Fruit fly (Drosophila melanogaster): ENCODE results near the gene Hpr1.

Gene Hpr1

dm6 chr3R:5838683-5839365 is 17.6 kb upstream of the Hpr1 start (continued):
- TF ChIP-seq Blimp-1 (GFP tag; optimal IDR thresholded peaks at IDR 0.05), result no peak
- TF ChIP-seq cyc (GFP tag; optimal IDR thresholded peaks at IDR 0.05), result no peak
- TF ChIP-seq vri (GFP tag; optimal IDR thresholded peaks at IDR 0.05), result no peak
- TF ChIP-seq CG11294 (GFP tag; IDR thresholded peaks at IDR 0.05), result no peak
- TF ChIP-seq Hr39 (GFP tag; optimal IDR thresholded peaks at IDR 0.05), result no peak
- no peak for TF ChIP-seq eg (GFP tag; IDR thresholded peaks at IDR 0.05)
- TF ChIP-seq ss (GFP tag; optimal IDR thresholded peaks at IDR 0.05), result no peak
- peak; percentile 11 for TF ChIP-seq pdm3 (GFP tag; optimal IDR thresholded peaks at IDR 0.05)
- TF ChIP-seq CG8119 (GFP tag; IDR thresholded peaks at IDR 0.05), result no peak
- TF ChIP-seq Ets21C (GFP tag; optimal IDR thresholded peaks at IDR 0.05), result no peak
- peak; percentile 39 for TF ChIP-seq CG7368 (GFP tag; optimal IDR thresholded peaks at IDR 0.05)
- peak; percentile 11 for TF ChIP-seq fd59A (GFP tag; optimal IDR thresholded peaks at IDR 0.05)
- peak; percentile 51 for TF ChIP-seq OdsH (GFP tag; optimal IDR thresholded peaks at IDR 0.05)
- TF ChIP-seq Lpt (GFP tag; optimal IDR thresholded peaks at IDR 0.05), result no peak
- TF ChIP-seq Eip93F (GFP tag; optimal IDR thresholded peaks at IDR 0.05), result no peak
- TF ChIP-seq Ets96B (tag; optimal IDR thresholded peaks at IDR 0.05), result no peak
- TF ChIP-seq Hr38 (GFP tag; optimal IDR thresholded peaks at IDR 0.05), result no peak
- TF ChIP-seq Gug (GFP tag; IDR thresholded peaks at IDR 0.05), result 0 out of 2 replicates have a peak, but pooled peaks have one; percentile 13
- no peak for TF ChIP-seq CG6276 (GFP tag; optimal IDR thresholded peaks at IDR 0.05)
- TF ChIP-seq CG15336 (GFP tag; IDR thresholded peaks at IDR 0.05), result no peak
- peak; percentile 53 for TF ChIP-seq CG8632 (GFP tag; optimal IDR thresholded peaks at IDR 0.05)
- no peak for TF ChIP-seq CG16779 (tag; optimal IDR thresholded peaks at IDR 0.05)
- peak; percentile 46 for TF ChIP-seq net (GFP tag; optimal IDR thresholded peaks at IDR 0.05)
- TF ChIP-seq Hr4 (GFP tag; optimal IDR thresholded peaks at IDR 0.05), result no peak
- no peak for TF ChIP-seq CG6808 (GFP tag; optimal IDR thresholded peaks at IDR 0.05)
- TF ChIP-seq CG6792 (GFP tag; optimal IDR thresholded peaks at IDR 0.05), result peak; percentile 21
- TF ChIP-seq CG6854 (GFP tag; optimal IDR thresholded peaks at IDR 0.05), result no peak
- TF ChIP-seq dac (GFP tag; optimal IDR thresholded peaks at IDR 0.05), result no peak
- no peak for TF ChIP-seq CG11902 (GFP tag; optimal IDR thresholded peaks at IDR 0.05)

DNA sequence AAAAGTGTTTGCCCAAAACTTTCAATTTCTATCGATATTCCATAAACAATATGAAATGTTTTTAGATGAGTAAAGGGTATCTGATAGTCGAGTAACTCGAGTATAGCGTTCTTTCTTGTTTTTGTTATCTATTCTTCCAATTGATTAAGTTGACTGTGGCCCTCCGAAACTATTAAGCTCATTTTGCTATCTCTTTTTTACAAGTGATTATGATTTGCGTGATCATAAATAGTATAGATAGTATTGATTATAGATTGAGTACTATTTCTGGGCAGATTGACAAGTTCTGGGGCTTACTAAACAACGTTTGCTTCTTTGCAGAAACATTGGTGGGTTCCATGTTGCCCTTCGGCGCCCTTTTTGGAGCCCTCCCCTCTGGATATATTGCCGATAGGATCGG is 15.3 kb upstream of the Hpr1 start:
- no peak for TF ChIP-seq fd85E (GFP tag; optimal IDR thresholded peaks at IDR 0.05)
- TF ChIP-seq fkh (GFP tag; optimal IDR thresholded peaks at IDR 0.05), result no peak
- TF ChIP-seq Sox102F (GFP tag; optimal IDR thresholded peaks at IDR 0.05), result no peak
- TF ChIP-seq CG8319 (GFP tag; optimal IDR thresholded peaks at IDR 0.05), result no peak
- TF ChIP-seq Met (GFP tag; optimal IDR thresholded peaks at IDR 0.05), result no peak
- no peak for TF ChIP-seq OdsH (GFP tag; optimal IDR thresholded peaks at IDR 0.05)
- TF ChIP-seq Eip93F (GFP tag; optimal IDR thresholded peaks at IDR 0.05), result no peak
- TF ChIP-seq Ets21C (GFP tag; optimal IDR thresholded peaks at IDR 0.05), result no peak
- TF ChIP-seq topi (GFP tag; optimal IDR thresholded peaks at IDR 0.05), result no peak
- TF ChIP-seq CG6792 (GFP tag; optimal IDR thresholded peaks at IDR 0.05), result no peak
- no peak for TF ChIP-seq Smox (GFP tag; optimal IDR thresholded peaks at IDR 0.05)
- TF ChIP-seq eg (GFP tag; IDR thresholded peaks at IDR 0.05), result no peak

DNA sequence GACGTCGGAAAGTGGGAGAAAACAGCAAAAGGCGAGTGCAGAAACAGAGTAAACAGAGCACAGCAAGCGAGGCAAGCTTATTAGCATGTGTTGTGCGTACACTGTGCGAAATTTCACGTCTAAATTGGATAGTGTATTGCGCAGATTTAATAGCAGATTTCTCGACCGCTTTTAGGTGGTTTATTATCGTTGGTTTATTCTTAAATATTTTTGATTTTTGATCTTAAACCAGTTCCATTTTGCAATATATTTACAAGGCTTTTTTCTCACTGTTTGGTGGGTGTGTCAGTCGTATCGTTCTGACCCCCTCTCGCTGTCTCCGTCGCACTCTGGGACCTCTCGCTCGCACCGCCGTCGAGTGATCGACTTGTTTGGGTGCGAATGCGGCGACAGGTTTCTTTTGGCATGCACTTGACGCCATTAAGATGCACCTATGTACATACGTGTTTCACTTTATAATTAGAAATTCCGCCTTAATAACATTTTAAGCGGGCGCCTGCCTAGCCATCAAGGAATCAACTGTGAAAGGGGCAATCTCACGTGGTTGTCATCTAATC is 12.8 kb upstream of the Hpr1 start:
- TF ChIP-seq fd59A (GFP tag; optimal IDR thresholded peaks at IDR 0.05), result peak; percentile 84
- peak; percentile 91 for TF ChIP-seq net (GFP tag; optimal IDR thresholded peaks at IDR 0.05)
- peak; percentile 79 for TF ChIP-seq CG10669 (GFP tag; optimal IDR thresholded peaks at IDR 0.05)
- TF ChIP-seq CG6854 (GFP tag; optimal IDR thresholded peaks at IDR 0.05), result no peak
- TF ChIP-seq CG6276 (GFP tag; optimal IDR thresholded peaks at IDR 0.05), result peak; percentile 86
- TF ChIP-seq CG6792 (GFP tag; optimal IDR thresholded peaks at IDR 0.05), result peak; percentile 92
- peak; percentile 91 for TF ChIP-seq achi (GFP tag; optimal IDR thresholded peaks at IDR 0.05)
- TF ChIP-seq cyc (GFP tag; optimal IDR thresholded peaks at IDR 0.05), result peak; percentile 97
- no peak for TF ChIP-seq fkh (GFP tag; optimal IDR thresholded peaks at IDR 0.05)
- peak; percentile 78 for TF ChIP-seq CG16779 (tag; optimal IDR thresholded peaks at IDR 0.05)
- TF ChIP-seq CG32006 (GFP tag; optimal IDR thresholded peaks at IDR 0.05), result peak; percentile 95
- peak; percentile 90 for TF ChIP-seq CG4318 (GFP tag; optimal IDR thresholded peaks at IDR 0.05)
- peak; percentile 87 for TF ChIP-seq CG8632 (GFP tag; optimal IDR thresholded peaks at IDR 0.05)
- peak; percentile 34 for TF ChIP-seq Eip93F (GFP tag; optimal IDR thresholded peaks at IDR 0.05)
- peak; percentile 94 for TF ChIP-seq lz (GFP tag; optimal IDR thresholded peaks at IDR 0.05)
- peak; percentile 96 for TF ChIP-seq CG31627 (GFP tag; optimal IDR thresholded peaks at IDR 0.05)
- peak; percentile 41 for TF ChIP-seq CG9139 (GFP tag; optimal IDR thresholded peaks at IDR 0.05)
- peak; percentile 92 for TF ChIP-seq Eip75B (GFP tag; optimal IDR thresholded peaks at IDR 0.05)
- peak; percentile 91 for TF ChIP-seq CG34406 (GFP tag; optimal IDR thresholded peaks at IDR 0.05)
- peak; percentile 69 to 85 for TF ChIP-seq salr (GFP tag; optimal IDR thresholded peaks at IDR 0.05)
- peak; percentile 92 for TF ChIP-seq pdm3 (GFP tag; optimal IDR thresholded peaks at IDR 0.05)
- peak; percentile 83 for TF ChIP-seq Ets96B (tag; optimal IDR thresholded peaks at IDR 0.05)
- peak; percentile 92 for TF ChIP-seq Met (GFP tag; optimal IDR thresholded peaks at IDR 0.05)

Data from whole organism, prepupa.